Worm (Caenorhabditis elegans) whole organism, early embryonic: Measurements from ENCODE around the gene nnt-1.

ENCODE experiments used
- ama-1 ChIP-seq: fragments of 150-350 bp; optimal IDR thresholded peaks from 2 replicates; lab custom pipeline; 2014
- ceh-13 ChIP-seq: fragments of 200-800 bp; sonication (Bioruptor generic); optimal IDR thresholded peaks from 2 replicates; lab custom pipeline; 2018; ENCODE audit warnings: mild to moderate bottlenecking, missing genetic modification characterization, missing compliant biosample characterization
- ets-7 ChIP-seq: sonication (generic microtip); optimal IDR thresholded peaks from 2 replicates; lab custom pipeline; 2016; ENCODE audit warnings: missing genotype, missing genetic modification characterization, missing compliant biosample characterization
- hmbx-1 ChIP-seq: sonication (generic microtip); optimal IDR thresholded peaks from 2 replicates; lab custom pipeline; 2016; ENCODE audit warnings: mild to moderate bottlenecking, missing genetic modification characterization, missing compliant biosample characterization
- hnd-1 ChIP-seq: sonication (generic microtip); optimal IDR thresholded peaks from 2 replicates; lab custom pipeline; 2016; ENCODE audit warnings: missing genetic modification characterization, missing compliant biosample characterization
- pes-1 ChIP-seq: fragments of 200-800 bp; sonication (Bioruptor generic); IDR thresholded peaks from 2 replicates; pipeline ENCODE4 v1.3.6; 2022; ENCODE audit warnings: missing genetic modification reagents, missing genetic modification characterization, missing compliant biosample characterization
- scrt-1 ChIP-seq: fragments of 200-800 bp; sonication (Bioruptor generic); IDR thresholded peaks from 2 replicates; pipeline ENCODE4 v1.3.6; 2022; ENCODE audit warnings: missing genetic modification characterization, missing compliant biosample characterization
- tbx-11 ChIP-seq: fragments of 200-800 bp; sonication (Bioruptor generic); IDR thresholded peaks from 2 replicates; pipeline ENCODE4 v1.3.6; 2022; ENCODE audit warnings: missing genetic modification characterization, missing compliant biosample characterization

ce11 chrX:6090779-6091178 is 31.3 kb upstream of the nnt-1 start:
- TF ChIP-seq hnd-1 (tag; lab: Kevin White, UChicago) (no peak), ama-1 (lab: Kevin White, UChicago) (no peak), hmbx-1 (tag; lab: Kevin White, UChicago) (no peak), pes-1 (GFP tag; lab: Robert Waterston, UW) (no peak), ets-7 (tag; lab: Kevin White, UChicago) (no peak), scrt-1 (GFP tag; lab: Robert Waterston, UW) (no peak), tbx-11 (no peak), ceh-13 (GFP tag; lab: Kevin White, UChicago) (no peak)
